Fruit fly (Drosophila melanogaster): ENCODE measurements around the gene CG6833.
A peak's percentile ranks its signal among the peaks of the same experiment; 100 is the strongest.

DNA sequence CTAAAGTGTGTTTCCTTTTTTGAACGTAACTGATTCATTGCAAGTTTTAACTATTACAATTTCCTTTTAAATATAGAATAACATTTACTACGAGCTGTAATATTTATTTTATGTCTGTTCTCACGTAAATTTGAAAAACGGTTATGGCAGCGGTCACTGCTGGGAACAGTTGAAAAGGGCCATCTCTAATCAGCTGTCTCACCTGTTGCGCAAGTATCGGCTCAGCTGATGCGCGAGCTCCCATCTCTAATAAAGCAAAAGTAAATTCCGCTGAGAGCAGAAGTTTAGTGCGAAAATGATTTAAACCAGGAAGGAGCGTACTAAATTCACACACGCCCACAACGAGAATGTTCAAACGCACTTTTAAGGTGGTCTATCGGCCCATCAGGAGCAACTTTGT is 20.6 kb downstream of the CG6833 start, which contains the start of gene Pex1:
- TF ChIP-seq CG12768 (GFP tag; optimal IDR thresholded peaks at IDR 0.05): no peak
- no peak for TF ChIP-seq Mnt (GFP tag; optimal IDR thresholded peaks at IDR 0.05)
- TF ChIP-seq CG11617 (GFP tag; optimal IDR thresholded peaks at IDR 0.05): no peak
- no peak for TF ChIP-seq kay (GFP tag; ENCODE audit: borderline replicate concordance)
- no peak for TF ChIP-seq cic (GFP tag; optimal IDR thresholded peaks at IDR 0.05)
- TF ChIP-seq toe (GFP tag; optimal IDR thresholded peaks at IDR 0.05): no peak
- TF ChIP-seq Clk (GFP tag; optimal IDR thresholded peaks at IDR 0.05): no peak
- TF ChIP-seq pad (GFP tag; optimal IDR thresholded peaks at IDR 0.05): no peak
- no peak for TF ChIP-seq CG7045 (GFP tag; optimal IDR thresholded peaks at IDR 0.05)
- TF ChIP-seq bab1 (GFP tag; optimal IDR thresholded peaks at IDR 0.05): peak; percentile 63

Measured in whole organism, adult.